Worm (Caenorhabditis elegans) whole organism, L3 larva: Measurements from ENCODE around the gene pigc-1.
"Not testable (repeated sequence)": the region's sequence is repeated elsewhere in the genome, so short reads cannot be mapped to it uniquely, and the experiment has no call there.

Source experiments
- R02D3.7 ChIP-seq: fragments of 150-350 bp; optimal IDR thresholded peaks from 2 replicates; lab custom pipeline; 2014; ENCODE audit warnings: missing biosample characterization, missing genetic modification characterization
- aly-2 ChIP-seq: fragments of 150-350 bp; optimal IDR thresholded peaks from 2 replicates; lab custom pipeline; 2014; ENCODE audit warnings: missing biosample characterization, missing genetic modification characterization
- ceh-16 ChIP-seq: sonication (generic microtip); optimal IDR thresholded peaks from 2 replicates; lab custom pipeline; 2017; ENCODE audit warnings: missing biosample characterization, missing genetic modification characterization
- ceh-28 ChIP-seq: fragments of 150-350 bp; optimal IDR thresholded peaks from 2 replicates; lab custom pipeline; 2014; ENCODE audit warnings: missing biosample characterization, missing genetic modification reagents, missing genetic modification characterization
- ceh-9 ChIP-seq: sonication (generic microtip); optimal IDR thresholded peaks from 2 replicates; lab custom pipeline; 2018; ENCODE audit warnings: missing biosample characterization, missing genetic modification characterization
- daf-12 ChIP-seq: fragments of 150-350 bp; optimal IDR thresholded peaks from 2 replicates; lab custom pipeline; 2014; ENCODE audit warnings: missing biosample characterization, missing genetic modification reagents, missing genetic modification characterization
- egl-27 ChIP-seq: sonication (generic microtip); optimal IDR thresholded peaks from 4 replicates; lab custom pipeline; 2017; ENCODE audit warnings: missing biosample characterization, missing genetic modification reagents, missing genetic modification characterization
- egl-5 ChIP-seq: fragments of 150-350 bp; optimal IDR thresholded peaks from 2 replicates; lab custom pipeline; 2017; ENCODE audit warnings: missing biosample characterization, missing genetic modification reagents, missing genetic modification characterization, inconsistent platforms
- elt-1 ChIP-seq: fragments of 150-350 bp; optimal IDR thresholded peaks from 2 replicates; lab custom pipeline; 2014; ENCODE audit warnings: missing biosample characterization, missing genetic modification characterization
- elt-2 ChIP-seq: sonication (generic microtip); optimal IDR thresholded peaks from 2 replicates; lab custom pipeline; 2016; ENCODE audit warnings: missing genetic modification reagents, mild to moderate bottlenecking, missing genetic modification characterization, missing compliant biosample characterization
- elt-3 ChIP-seq, 3 experiments: fragments of 150-350 bp in 1 of 3; sonication (generic microtip) in 2 of 3; optimal IDR thresholded peaks; 2 replicates in 2 of 3; 4 replicates in 1 of 3; lab custom pipeline; 2014 to 2017; ENCODE audit warnings: missing biosample characterization in 3 of 3, missing genetic modification characterization in 3 of 3
- fkh-10 ChIP-seq: sonication (generic microtip); optimal IDR thresholded peaks from 2 replicates; lab custom pipeline; 2017; ENCODE audit warnings: missing biosample characterization, missing genetic modification reagents, missing genetic modification characterization
- fkh-2 ChIP-seq: fragments of 150-350 bp; optimal IDR thresholded peaks from 2 replicates; lab custom pipeline; 2014; ENCODE audit warnings: missing biosample characterization, missing genetic modification reagents, missing genetic modification characterization
- fos-1 ChIP-seq: fragments of 150-350 bp; optimal IDR thresholded peaks from 2 replicates; lab custom pipeline; 2014; ENCODE audit warnings: missing biosample characterization, missing genetic modification characterization
- hmg-11 ChIP-seq: sonication (generic microtip); optimal IDR thresholded peaks from 2 replicates; lab custom pipeline; 2016; ENCODE audit warnings: missing genetic modification characterization, missing compliant biosample characterization
- jun-1 ChIP-seq: fragments of 150-350 bp; optimal IDR thresholded peaks from 2 replicates; lab custom pipeline; 2014; ENCODE audit warnings: missing biosample characterization, missing genetic modification reagents, missing genetic modification characterization
- lin-15B ChIP-seq: fragments of 150-350 bp; optimal IDR thresholded peaks from 2 replicates; lab custom pipeline; 2014; ENCODE audit warnings: missing biosample characterization, missing genetic modification characterization
- lin-39 ChIP-seq: fragments of 150-350 bp; optimal IDR thresholded peaks from 2 replicates; lab custom pipeline; 2018; ENCODE audit warnings: missing biosample characterization, missing genetic modification reagents, missing genetic modification characterization
- lsy-12 ChIP-seq: sonication (generic microtip); optimal IDR thresholded peaks from 2 replicates; lab custom pipeline; 2016; ENCODE audit warnings: mild to moderate bottlenecking, missing genetic modification characterization, missing compliant biosample characterization
- mdl-1 ChIP-seq: fragments of 150-350 bp; optimal IDR thresholded peaks from 2 replicates; lab custom pipeline; 2014; ENCODE audit warnings: missing biosample characterization, missing genetic modification characterization
- mml-1 ChIP-seq: fragments of 150-350 bp; sonication (generic microtip); optimal IDR thresholded peaks from 3 replicates; lab custom pipeline; 2014; ENCODE audit warnings: missing biosample characterization, missing genetic modification characterization
- nfya-1 ChIP-seq: sonication (generic microtip); optimal IDR thresholded peaks from 2 replicates; lab custom pipeline; 2017; ENCODE audit warnings: missing genetic modification characterization, mild to moderate bottlenecking, missing compliant biosample characterization, antibody characterized with exemption, moderate library complexity; ENCODE audit not compliant: insufficient read depth
- nhr-12 ChIP-seq: fragments of 150-350 bp; optimal IDR thresholded peaks from 2 replicates; lab custom pipeline; 2014; ENCODE audit warnings: missing biosample characterization, missing genetic modification characterization
- nhr-237 ChIP-seq: fragments of 150-350 bp; optimal IDR thresholded peaks from 2 replicates; lab custom pipeline; 2014; ENCODE audit warnings: missing biosample characterization, missing genetic modification characterization
- nhr-67 ChIP-seq: fragments of 150-350 bp; optimal IDR thresholded peaks from 2 replicates; lab custom pipeline; 2014; ENCODE audit warnings: missing biosample characterization, missing genetic modification characterization
- nhr-76 ChIP-seq: fragments of 150-350 bp; sonication (generic microtip); optimal IDR thresholded peaks from 5 replicates; lab custom pipeline; 2014; ENCODE audit warnings: missing biosample characterization, missing genetic modification characterization
- pha-4 ChIP-seq: fragments of 150-350 bp; optimal IDR thresholded peaks from 2 replicates; lab custom pipeline; 2014; ENCODE audit warnings: missing biosample characterization, missing genetic modification reagents, missing genetic modification characterization
- pqm-1 ChIP-seq: fragments of 150-350 bp; optimal IDR thresholded peaks from 2 replicates; lab custom pipeline; 2017; ENCODE audit warnings: missing biosample characterization, missing genetic modification characterization, inconsistent platforms
- sea-2 ChIP-seq: fragments of 150-350 bp; sonication (generic microtip); optimal IDR thresholded peaks from 4 replicates; lab custom pipeline; 2014; ENCODE audit warnings: missing biosample characterization, missing genetic modification reagents, missing genetic modification characterization
- skn-1 ChIP-seq: fragments of 150-350 bp; optimal IDR thresholded peaks from 2 replicates; lab custom pipeline; 2014; ENCODE audit warnings: missing biosample characterization, missing genetic modification characterization
- snpc-4 ChIP-seq: fragments of 150-350 bp; optimal IDR thresholded peaks from 2 replicates; lab custom pipeline; 2014; ENCODE audit warnings: missing biosample characterization, missing genetic modification characterization
- tbx-2 ChIP-seq: sonication (generic microtip); optimal IDR thresholded peaks from 2 replicates; lab custom pipeline; 2016; ENCODE audit warnings: mild to moderate bottlenecking, missing genetic modification characterization, missing compliant biosample characterization
- unc-39 ChIP-seq: sonication (generic microtip); optimal IDR thresholded peaks from 4 replicates; lab custom pipeline; 2017; ENCODE audit warnings: missing biosample characterization, missing genetic modification characterization
- unc-62 ChIP-seq: fragments of 150-350 bp; sonication (generic microtip); optimal IDR thresholded peaks from 4 replicates; lab custom pipeline; 2014; ENCODE audit warnings: missing biosample characterization, missing genetic modification reagents, missing genetic modification characterization
- zag-1 ChIP-seq: fragments of 150-350 bp; optimal IDR thresholded peaks from 2 replicates; lab custom pipeline; 2014; ENCODE audit warnings: missing biosample characterization, missing genetic modification characterization
- ztf-4 ChIP-seq: fragments of 150-350 bp; optimal IDR thresholded peaks from 2 replicates; lab custom pipeline; 2014; ENCODE audit warnings: missing biosample characterization, missing genetic modification characterization

The pigc-1 gene

DNA sequence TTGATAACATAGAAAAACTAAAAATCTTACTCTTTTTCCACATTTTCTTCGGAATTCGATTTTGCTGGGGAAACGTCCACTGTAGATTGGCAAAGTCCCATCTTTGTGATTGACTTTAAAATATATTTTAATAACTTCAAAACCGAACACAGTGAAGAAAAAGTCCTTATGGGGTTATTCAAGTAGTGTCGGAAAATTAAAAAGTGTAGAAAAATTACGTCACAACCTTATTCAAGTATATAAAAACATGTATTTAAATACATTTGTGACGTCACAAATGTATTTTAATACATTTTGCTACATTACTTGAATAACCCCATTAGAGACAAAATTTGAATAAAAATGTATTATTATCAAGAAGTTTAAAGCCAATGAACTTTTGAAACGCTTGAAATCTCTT lies 30.1 kb downstream of the pigc-1 start, which contains the start of gene F49C12.7:
TSS of gene F49C12.7 (minus strand) at position 101 of the 400 bp plus-strand sequence.
- TF ChIP-seq ceh-9; daf-12 (tag; lab: Kevin White, UChicago); mml-1 (tag; lab: Kevin White, UChicago): not testable (repeated sequence)
- TF ChIP-seq, all 47 proteins: peak for 0; not testable (repeated sequence) for 47

- TF ChIP-seq fkh-10 (GFP tag; lab: Kevin White, UChicago) (no peak), ceh-16 (tag; lab: Kevin White, UChicago) (no peak), elt-1 (tag; lab: Kevin White, UChicago) (no peak), aly-2 (tag; lab: Kevin White, UChicago) (no peak), unc-62 (GFP tag; lab: Kevin White, UChicago) (no peak), nhr-12 (tag; lab: Kevin White, UChicago) (no peak), ceh-28 (tag; lab: Kevin White, UChicago) (no peak), egl-27 (no peak), elt-3 (tag; optimal IDR thresholded peaks at IDR 0.05; lab: Kevin White, UChicago) (no peak), lin-15B (tag; lab: Kevin White, UChicago) (no peak), elt-2 (peak; percentile 89), lsy-12 (no peak), pha-4 (tag; lab: Kevin White, UChicago) (peak; percentile 3), pqm-1 (peak; percentile 73), egl-5 (no peak), jun-1 (tag; lab: Kevin White, UChicago) (peak; percentile 57)
These were observed 31.9 kb downstream of the pigc-1 start for ce11 chrIV:9310935-9311566.

ce11 chrIV:9308975-9309374 lies 34.0 kb downstream of the pigc-1 start, which contains the start of gene F49C12.6:
TSS of gene F49C12.6 (minus strand) at chrIV:9309075.
- TF ChIP-seq ceh-16 (tag; lab: Kevin White, UChicago) (no peak), nfya-1 (tag; lab: Kevin White, UChicago) (no peak), snpc-4 (no peak), skn-1 (tag; lab: Kevin White, UChicago) (no peak), unc-62 (GFP tag; lab: Kevin White, UChicago) (no peak), elt-3 (tag; optimal IDR thresholded peaks at IDR 0.05; lab: Kevin White, UChicago) (no peak), lin-39 (tag; lab: Kevin White, UChicago) (no peak), daf-12 (tag; lab: Kevin White, UChicago) (no peak), sea-2 (GFP tag; lab: Kevin White, UChicago) (no peak), ztf-4 (no peak), nhr-237 (tag; lab: Kevin White, UChicago) (no peak), jun-1 (tag; lab: Kevin White, UChicago) (no peak), fos-1 (tag; lab: Kevin White, UChicago) (no peak), elt-1 (tag; lab: Kevin White, UChicago) (no peak), lin-15B (tag; lab: Kevin White, UChicago) (no peak), nhr-76 (tag; lab: Kevin White, UChicago) (no peak), mdl-1 (tag; lab: Kevin White, UChicago) (no peak)

DNA sequence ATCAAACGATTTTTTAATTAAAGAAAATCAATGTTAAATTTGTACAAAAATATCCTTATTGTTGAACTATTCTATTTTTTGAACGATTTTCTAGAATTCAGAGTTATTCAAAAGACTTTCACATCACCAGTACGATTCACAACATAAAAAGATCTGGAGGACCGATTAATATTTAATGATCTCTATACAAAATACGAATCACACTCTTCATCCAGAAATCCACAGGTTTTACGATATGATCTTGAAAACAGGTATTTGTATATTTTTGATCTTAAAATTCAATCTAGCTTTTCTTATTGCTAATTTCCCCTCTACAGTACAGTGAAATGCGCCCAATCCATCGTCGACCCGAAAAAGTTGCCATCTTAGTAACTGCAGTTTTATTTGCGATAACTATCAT lies 38.3 kb downstream of the pigc-1 start, which contains the start of gene F49C12.5:
TSS of gene F49C12.5 (plus strand) at position 301 of the 400 bp plus-strand sequence.
- no peak for TF ChIP-seq fkh-10 (GFP tag; lab: Kevin White, UChicago)
- TF ChIP-seq egl-5: no peak
- no peak for TF ChIP-seq egl-27
- TF ChIP-seq zag-1: no peak
- no peak for TF ChIP-seq skn-1 (tag; lab: Kevin White, UChicago)
- no peak for TF ChIP-seq tbx-2 (tag; lab: Kevin White, UChicago)
- TF ChIP-seq nhr-67 (tag; lab: Kevin White, UChicago): no peak
- no peak for TF ChIP-seq unc-39
- TF ChIP-seq fkh-2: no peak
- TF ChIP-seq daf-12 (tag; lab: Kevin White, UChicago): no peak
- no peak for TF ChIP-seq hmg-11 (tag; lab: Kevin White, UChicago)
- TF ChIP-seq R02D3.7 (tag; lab: Kevin White, UChicago): no peak
- no peak for TF ChIP-seq lin-39 (tag; lab: Kevin White, UChicago)
- TF ChIP-seq pqm-1: no peak
- TF ChIP-seq pha-4 (tag; lab: Kevin White, UChicago): no peak
